Fruit fly (Drosophila melanogaster) whole organism, embryonic: ENCODE data around the gene CG34289.
A peak's percentile ranks its signal among the peaks of the same experiment; 100 is the strongest.

ENCODE experiments used
- Adf1 ChIP-seq: fragments of 200-800 bp; sonication (Bioruptor generic); IDR thresholded peaks from 2 replicates; pipeline ENCODE4 v1.3.6; 2022; ENCODE audit warnings: missing biosample characterization, missing genetic modification characterization
- Blimp-1 ChIP-seq: fragments of 200-800 bp; sonication (Bioruptor generic); optimal IDR thresholded peaks from 3 replicates; lab custom pipeline; 2018; ENCODE audit warnings: missing biosample characterization, missing genetic modification characterization, mild to moderate bottlenecking, moderate library complexity, missing genetic modification reagents
- CG10366 ChIP-seq: fragments of 200-800 bp; sonication (Bioruptor generic); IDR thresholded peaks from 2 replicates; pipeline ENCODE4 v1.3.6; 2022; ENCODE audit warnings: missing biosample characterization, missing genetic modification characterization
- CG11560 ChIP-seq: fragments of 200-800 bp; sonication (Bioruptor generic); IDR thresholded peaks from 3 replicates; pipeline ENCODE4 v1.3.6; 2022; ENCODE audit warnings: missing biosample characterization, missing genetic modification characterization
- CG12299 ChIP-seq: fragments of 200-800 bp; sonication (Bioruptor generic); optimal IDR thresholded peaks from 2 replicates; lab custom pipeline; 2018; ENCODE audit warnings: missing biosample characterization, mild to moderate bottlenecking, missing genetic modification characterization
- CG12769 ChIP-seq: fragments of 200-800 bp; sonication (Bioruptor generic); optimal IDR thresholded peaks from 2 replicates; lab custom pipeline; 2019; ENCODE audit warnings: missing biosample characterization, mild to moderate bottlenecking, missing genetic modification characterization, moderate library complexity
- CG17568 ChIP-seq: fragments of 200-800 bp; sonication (Bioruptor generic); optimal IDR thresholded peaks from 2 replicates; lab custom pipeline; 2018; ENCODE audit warnings: missing biosample characterization, mild to moderate bottlenecking, missing genetic modification characterization, moderate library complexity
- CG17912 ChIP-seq: fragments of 200-800 bp; sonication (Bioruptor generic); optimal IDR thresholded peaks from 2 replicates; lab custom pipeline; 2018; ENCODE audit warnings: missing biosample characterization, mild to moderate bottlenecking, missing genetic modification characterization
- CG2889 ChIP-seq: fragments of 200-800 bp; sonication (Bioruptor generic); IDR thresholded peaks from 3 replicates; pipeline ENCODE4 v1.3.6; 2022; ENCODE audit warnings: missing biosample characterization, missing genetic modification characterization
- CG30403 ChIP-seq: fragments of 200-800 bp; sonication (Bioruptor generic); optimal IDR thresholded peaks from 3 replicates; lab custom pipeline; 2016; ENCODE audit warnings: missing biosample characterization, missing genetic modification characterization
- CG31224 ChIP-seq: fragments of 200-800 bp; sonication (Bioruptor generic); IDR thresholded peaks from 2 replicates; pipeline ENCODE4 v1.3.6; 2022; ENCODE audit warnings: missing biosample characterization, missing genetic modification characterization
- CG3163 ChIP-seq: fragments of 200-800 bp; sonication (Bioruptor generic); optimal IDR thresholded peaks from 3 replicates; lab custom pipeline; 2016; ENCODE audit warnings: missing biosample characterization, missing genetic modification characterization
- CG3281 ChIP-seq: fragments of 200-800 bp; sonication (Bioruptor generic); optimal IDR thresholded peaks from 3 replicates; lab custom pipeline; 2017; ENCODE audit warnings: missing biosample characterization, mild to moderate bottlenecking, missing genetic modification characterization
- CG3407 ChIP-seq: fragments of 200-800 bp; sonication (Bioruptor generic); optimal IDR thresholded peaks from 2 replicates; lab custom pipeline; 2018; ENCODE audit warnings: missing biosample characterization, mild to moderate bottlenecking, missing genetic modification characterization
- CG42726 ChIP-seq: fragments of 200-800 bp; sonication (Bioruptor generic); IDR thresholded peaks from 2 replicates; pipeline ENCODE4 v1.3.6; 2022; ENCODE audit warnings: missing biosample characterization, missing genetic modification characterization; ENCODE audit not compliant: partially characterized antibody
- CG4360 ChIP-seq: fragments of 200-800 bp; sonication (Bioruptor generic); IDR thresholded peaks from 2 replicates; pipeline ENCODE4 v1.3.6; 2022; ENCODE audit warnings: missing biosample characterization, missing genetic modification characterization
- CG5180 ChIP-seq: fragments of 200-800 bp; sonication (Bioruptor generic); optimal IDR thresholded peaks from 3 replicates; lab custom pipeline; 2017; ENCODE audit warnings: missing biosample characterization, missing genetic modification characterization, mild to moderate bottlenecking, moderate library complexity, missing genetic modification reagents
- CG8359 ChIP-seq: fragments of 200-800 bp; sonication (Bioruptor generic); optimal IDR thresholded peaks from 2 replicates; lab custom pipeline; 2017; ENCODE audit warnings: missing biosample characterization, mild to moderate bottlenecking, missing genetic modification characterization, borderline replicate concordance
- D19B ChIP-seq: fragments of 200-800 bp; sonication (Bioruptor generic); optimal IDR thresholded peaks from 2 replicates; lab custom pipeline; 2017; ENCODE audit warnings: missing biosample characterization, mild to moderate bottlenecking, missing genetic modification characterization
- Deaf1 ChIP-seq: fragments of 200-800 bp; optimal IDR thresholded peaks from 3 replicates; lab custom pipeline; 2019; ENCODE audit warnings: missing biosample characterization, mild to moderate bottlenecking, missing genetic modification characterization, moderate library complexity
- Dfd ChIP-seq, 2 experiments: fragments of >200 bp; optimal IDR thresholded peaks; 2 replicates each; lab custom pipeline; 2017; ENCODE audit warnings: missing biosample characterization in 2 of 2, missing genetic modification characterization in 2 of 2
- Elba2 ChIP-seq: fragments of 200-800 bp; sonication (Bioruptor generic); optimal IDR thresholded peaks from 3 replicates; lab custom pipeline; 2016; ENCODE audit warnings: missing biosample characterization, missing genetic modification characterization
- H15 ChIP-seq: fragments of 200-800 bp; sonication (Bioruptor generic); IDR thresholded peaks from 3 replicates; pipeline ENCODE4 v1.3.6; 2022; ENCODE audit warnings: missing biosample characterization, missing genetic modification characterization
- Hey ChIP-seq: fragments of 200-800 bp; sonication (Bioruptor generic); optimal IDR thresholded peaks from 3 replicates; lab custom pipeline; 2018; ENCODE audit warnings: missing biosample characterization, mild to moderate bottlenecking, missing genetic modification characterization
- Mad ChIP-seq: fragments of 200-800 bp; sonication (Bioruptor generic); optimal IDR thresholded peaks from 2 replicates; lab custom pipeline; 2016; ENCODE audit warnings: missing biosample characterization, missing genetic modification characterization
- Nf-YB ChIP-seq: fragments of 200-800 bp; sonication (Bioruptor generic); optimal IDR thresholded peaks from 3 replicates; lab custom pipeline; 2019; ENCODE audit warnings: missing biosample characterization, mild to moderate bottlenecking, missing genetic modification characterization, moderate library complexity
- Nf-YC ChIP-seq: fragments of 200-800 bp; optimal IDR thresholded peaks from 3 replicates; lab custom pipeline; 2019; ENCODE audit warnings: missing biosample characterization, mild to moderate bottlenecking, missing genetic modification characterization, moderate library complexity
- Side ChIP-seq: fragments of 200-800 bp; sonication (Bioruptor generic); optimal IDR thresholded peaks from 2 replicates; lab custom pipeline; 2016; ENCODE audit warnings: missing biosample characterization, missing genetic modification characterization
- Sox100B ChIP-seq: fragments of 200-800 bp; sonication (Bioruptor generic); optimal IDR thresholded peaks from 3 replicates; lab custom pipeline; 2018; ENCODE audit warnings: missing biosample characterization, mild to moderate bottlenecking, missing genetic modification characterization
- Trl ChIP-seq, 3 experiments: fragments of >200 bp in 2 of 3; fragments of 200-800 bp in 1 of 3; sonication (Bioruptor generic) in 1 of 3; optimal IDR thresholded peaks; 2 replicates in 1 of 3; 3 replicates in 2 of 3; lab custom pipeline; 2016 to 2017; ENCODE audit warnings: missing biosample characterization in 1 of 3, missing genetic modification characterization in 1 of 3
- ap ChIP-seq: fragments of 200-800 bp; sonication (Bioruptor generic); IDR thresholded peaks from 2 replicates; pipeline ENCODE4 v1.3.6; 2022; ENCODE audit warnings: missing biosample characterization, missing genetic modification characterization
- ato ChIP-seq: fragments of 200-800 bp; sonication (Bioruptor generic); IDR thresholded peaks from 2 replicates; pipeline ENCODE4 v1.3.6; 2022; ENCODE audit warnings: missing biosample characterization, missing genetic modification characterization; ENCODE audit not compliant: partially characterized antibody
- bowl ChIP-seq: fragments of 200-800 bp; sonication (Bioruptor generic); IDR thresholded peaks from 2 replicates; pipeline ENCODE4 v1.3.6; 2022; ENCODE audit warnings: missing biosample characterization, missing genetic modification characterization
- chinmo ChIP-seq: fragments of 200-800 bp; sonication (Bioruptor generic); IDR thresholded peaks from 4 replicates; pipeline ENCODE4 v1.3.6; 2022; ENCODE audit warnings: missing biosample characterization, missing genetic modification characterization; ENCODE audit not compliant: partially characterized antibody
- ci ChIP-seq: fragments of 200-800 bp; sonication (Bioruptor generic); IDR thresholded peaks from 3 replicates; pipeline ENCODE4 v1.3.6; 2022; ENCODE audit warnings: missing biosample characterization, missing genetic modification characterization
- dmrt11E ChIP-seq: fragments of 200-800 bp; sonication (Bioruptor generic); optimal IDR thresholded peaks from 3 replicates; lab custom pipeline; 2018; ENCODE audit warnings: missing biosample characterization, mild to moderate bottlenecking, missing genetic modification characterization, moderate library complexity
- fd96Cb ChIP-seq: fragments of 200-800 bp; sonication (Bioruptor generic); optimal IDR thresholded peaks from 2 replicates; lab custom pipeline; 2018; ENCODE audit warnings: missing biosample characterization, mild to moderate bottlenecking, missing genetic modification characterization, moderate library complexity
- grn ChIP-seq: fragments of 200-800 bp; sonication (Bioruptor generic); optimal IDR thresholded peaks from 3 replicates; lab custom pipeline; 2017; ENCODE audit warnings: missing biosample characterization, missing genetic modification characterization
- ken ChIP-seq: fragments of 200-800 bp; sonication (Bioruptor generic); IDR thresholded peaks from 3 replicates; pipeline ENCODE4 v1.3.6; 2022; ENCODE audit warnings: missing biosample characterization, missing genetic modification characterization
- lov ChIP-seq, 2 experiments: fragments of 200-800 bp in 1 of 2; fragments of >200 bp in 1 of 2; sonication (Bioruptor generic) in 1 of 2; IDR thresholded peaks in 1 of 2; optimal IDR thresholded peaks in 1 of 2; 2 replicates in 1 of 2; 3 replicates in 1 of 2; pipeline versions ENCODE4 v1.3.6 to Lab custom; 2017 to 2022; ENCODE audit warnings: missing biosample characterization in 1 of 2, missing genetic modification characterization in 1 of 2
- mld ChIP-seq: fragments of 200-800 bp; sonication (Bioruptor generic); IDR thresholded peaks from 3 replicates; pipeline ENCODE4 v1.3.6; 2022; ENCODE audit warnings: missing biosample characterization, missing genetic modification characterization; ENCODE audit not compliant: partially characterized antibody
- nerfin-1 ChIP-seq: fragments of 200-800 bp; sonication (Bioruptor generic); optimal IDR thresholded peaks from 3 replicates; lab custom pipeline; 2019; ENCODE audit warnings: missing biosample characterization, mild to moderate bottlenecking, missing genetic modification characterization, moderate library complexity
- oc ChIP-seq: fragments of 200-800 bp; sonication (Bioruptor generic); optimal IDR thresholded peaks from 2 replicates; lab custom pipeline; 2018; ENCODE audit warnings: missing biosample characterization, mild to moderate bottlenecking, missing genetic modification characterization, moderate library complexity
- schlank ChIP-seq: fragments of 200-800 bp; sonication (Bioruptor generic); optimal IDR thresholded peaks from 2 replicates; lab custom pipeline; 2018; ENCODE audit warnings: missing biosample characterization, mild to moderate bottlenecking, missing genetic modification characterization
- sima ChIP-seq: fragments of 200-800 bp; sonication (Bioruptor generic); optimal IDR thresholded peaks from 2 replicates; lab custom pipeline; 2016; ENCODE audit warnings: missing biosample characterization, missing genetic modification characterization
- tap ChIP-seq: fragments of 200-800 bp; optimal IDR thresholded peaks from 3 replicates; lab custom pipeline; 2019; ENCODE audit warnings: missing biosample characterization, mild to moderate bottlenecking, missing genetic modification characterization, moderate library complexity
- vvl ChIP-seq: fragments of 200-800 bp; sonication (Bioruptor generic); IDR thresholded peaks from 2 replicates; pipeline ENCODE4 v1.3.6; 2022; ENCODE audit warnings: missing biosample characterization, missing genetic modification characterization

Gene CG34289

dm6 chr3R:23472011-23472958 is 35.0 kb downstream of the CG34289 start, which contains the start of gene CG4374:
Gene CG4374, minus strand, starts transcription at chr3R:23472278.
- no peak for TF ChIP-seq mld (GFP tag; lab: Robert Waterston, UW)
- no peak for TF ChIP-seq CG3407 (GFP tag; lab: Kevin White, UChicago)
- TF ChIP-seq D19B (GFP tag; lab: Kevin White, UChicago): no peak
- no peak for TF ChIP-seq lov (optimal IDR thresholded peaks at IDR 0.05; lab: Kevin White, UChicago)
- no peak for TF ChIP-seq lov (GFP tag; IDR thresholded peaks at IDR 0.05; lab: Robert Waterston, UW)
- 0 out of 2 replicates have a peak, but pooled peaks have one; percentile 34 for TF ChIP-seq vvl
- TF ChIP-seq CG17912 (GFP tag; lab: Kevin White, UChicago): no peak
- no peak for TF ChIP-seq CG2889 (GFP tag; lab: Robert Waterston, UW)
- TF ChIP-seq Side (GFP tag; lab: Kevin White, UChicago): no peak
- no peak for TF ChIP-seq ato (GFP tag; lab: Robert Waterston, UW)
- peak; percentile 62 for TF ChIP-seq grn (GFP tag; lab: Kevin White, UChicago)
- TF ChIP-seq Trl (optimal IDR thresholded peaks at IDR 0.05; lab: Kevin White, UChicago): peak; percentile 40 to 56
- no peak for TF ChIP-seq Trl (GFP tag; optimal IDR thresholded peaks at IDR 0.05; lab: Kevin White, UChicago)
- TF ChIP-seq CG5180: no peak
- no peak for TF ChIP-seq schlank (tag; lab: Kevin White, UChicago)
- TF ChIP-seq oc: peak; percentile 49
- TF ChIP-seq Nf-YB (GFP tag; lab: Kevin White, UChicago): peak; percentile 93
- TF ChIP-seq tap (tag; lab: Kevin White, UChicago): no peak
- no peak for TF ChIP-seq CG42726
- TF ChIP-seq Mad: no peak
- TF ChIP-seq ap (GFP tag; lab: Robert Waterston, UW): no peak
- peak; percentile 91; the same call in 3 of the 4 replicates for TF ChIP-seq chinmo (GFP tag; lab: Robert Waterston, UW)
- TF ChIP-seq Elba2 (GFP tag; lab: Kevin White, UChicago): no peak
- peak; percentile 85 for TF ChIP-seq CG3163 (GFP tag; lab: Kevin White, UChicago)
- TF ChIP-seq fd96Cb (tag; lab: Kevin White, UChicago): no peak
- peak; percentile 92 for TF ChIP-seq Nf-YC (tag; lab: Kevin White, UChicago)
- no peak for TF ChIP-seq dmrt11E
- no peak for TF ChIP-seq CG31224 (GFP tag; lab: Robert Waterston, UW)
- no peak for TF ChIP-seq Hey (tag; lab: Kevin White, UChicago)
- no peak for TF ChIP-seq H15 (GFP tag; lab: Robert Waterston, UW)
- TF ChIP-seq CG4360: peak; percentile 62
- peak; percentile 99 for TF ChIP-seq CG8359 (GFP tag; lab: Kevin White, UChicago)
- TF ChIP-seq Adf1: peak; percentile 62; the same call in 1 of the 2 replicates
- TF ChIP-seq Dfd (GFP tag; optimal IDR thresholded peaks at IDR 0.05; lab: Kevin White, UChicago): no peak
- no peak for TF ChIP-seq CG3281 (GFP tag; lab: Kevin White, UChicago)
- no peak for TF ChIP-seq CG12769
- TF ChIP-seq Sox100B: no peak
- 0 out of 3 replicates have a peak, but pooled peaks have one; percentile 27 for TF ChIP-seq ken (GFP tag; lab: Robert Waterston, UW)
- TF ChIP-seq CG12299 (tag; lab: Kevin White, UChicago): no peak
- TF ChIP-seq CG11560: 0 out of 3 replicates have a peak, but pooled peaks have one; percentile 34
- no peak for TF ChIP-seq sima (GFP tag; lab: Kevin White, UChicago)
- TF ChIP-seq bowl: no peak
- TF ChIP-seq nerfin-1 (tag; lab: Kevin White, UChicago): no peak
- TF ChIP-seq ci: no peak
- no peak for TF ChIP-seq CG10366 (GFP tag; lab: Robert Waterston, UW)
- no peak for TF ChIP-seq CG17568 (GFP tag; lab: Kevin White, UChicago)
- no peak for TF ChIP-seq CG30403
- peak; percentile 83 for TF ChIP-seq Deaf1 (tag; lab: Kevin White, UChicago)
- peak; percentile 20 for TF ChIP-seq Blimp-1 (GFP tag; lab: Kevin White, UChicago)
